Worm (Caenorhabditis elegans) whole organism, L2 larva: ENCODE results near the gene gdh-1.

ENCODE experiments used
- C34F6.9 ChIP-seq: fragments of 150-350 bp; optimal IDR thresholded peaks from 2 replicates; lab custom pipeline; 2014; ENCODE audit warnings: missing biosample characterization, missing genetic modification characterization
- F13H6.1 ChIP-seq: sonication (generic microtip); optimal IDR thresholded peaks from 2 replicates; lab custom pipeline; 2016; ENCODE audit warnings: missing genetic modification characterization, missing compliant biosample characterization
- alr-1 ChIP-seq: fragments of 150-350 bp; optimal IDR thresholded peaks from 2 replicates; lab custom pipeline; 2014; ENCODE audit warnings: missing biosample characterization, missing genetic modification characterization
- ama-1 ChIP-seq: fragments of 150-350 bp; optimal IDR thresholded peaks from 2 replicates; lab custom pipeline; 2018; ENCODE audit warnings: inconsistent platforms
- blmp-1 ChIP-seq: sonication (generic microtip); optimal IDR thresholded peaks from 2 replicates; lab custom pipeline; 2017; ENCODE audit warnings: missing genetic modification characterization, mild to moderate bottlenecking, missing compliant biosample characterization, antibody characterized with exemption, moderate library complexity; ENCODE audit not compliant: insufficient read depth
- ceh-16 ChIP-seq: fragments of 150-350 bp; optimal IDR thresholded peaks from 2 replicates; lab custom pipeline; 2014; ENCODE audit warnings: missing biosample characterization, missing genetic modification characterization
- crh-2 ChIP-seq: sonication (generic microtip); optimal IDR thresholded peaks from 2 replicates; lab custom pipeline; 2017; ENCODE audit warnings: missing biosample characterization, missing genetic modification characterization
- dmd-4 ChIP-seq: sonication (generic microtip); optimal IDR thresholded peaks from 2 replicates; lab custom pipeline; 2017; ENCODE audit warnings: missing biosample characterization, missing genetic modification characterization
- elt-1 ChIP-seq: fragments of 150-350 bp; optimal IDR thresholded peaks from 2 replicates; lab custom pipeline; 2014; ENCODE audit warnings: missing biosample characterization, missing genetic modification characterization
- elt-3 ChIP-seq: sonication (generic microtip); optimal IDR thresholded peaks from 2 replicates; lab custom pipeline; 2017; ENCODE audit warnings: missing biosample characterization, missing genetic modification characterization
- fos-1 ChIP-seq: fragments of 150-350 bp; optimal IDR thresholded peaks from 2 replicates; lab custom pipeline; 2014; ENCODE audit warnings: missing biosample characterization, missing genetic modification characterization
- gmeb-1 ChIP-seq: fragments of 150-350 bp; optimal IDR thresholded peaks from 2 replicates; lab custom pipeline; 2014; ENCODE audit warnings: missing biosample characterization, missing genetic modification characterization
- lin-13 ChIP-seq: fragments of 150-350 bp; optimal IDR thresholded peaks from 2 replicates; lab custom pipeline; 2014; ENCODE audit warnings: missing biosample characterization, missing genetic modification reagents, missing genetic modification characterization
- lin-39 ChIP-seq: fragments of 150-350 bp; optimal IDR thresholded peaks from 2 replicates; lab custom pipeline; 2014; ENCODE audit warnings: missing biosample characterization, missing genetic modification reagents, missing genetic modification characterization
- lsy-2 ChIP-seq, 2 experiments: fragments of 150-350 bp in 1 of 2; sonication (generic microtip) in 1 of 2; optimal IDR thresholded peaks; 2 replicates each; lab custom pipeline; 2014 to 2017; ENCODE audit warnings: missing biosample characterization in 2 of 2, missing genetic modification characterization in 2 of 2
- mdl-1 ChIP-seq, 2 experiments: fragments of 150-350 bp in 1 of 2; sonication (generic microtip) in 1 of 2; optimal IDR thresholded peaks; 2 replicates each; lab custom pipeline; 2017; ENCODE audit warnings: missing biosample characterization in 2 of 2, missing genetic modification characterization in 2 of 2
- nhr-11 ChIP-seq: fragments of 150-350 bp; optimal IDR thresholded peaks from 2 replicates; lab custom pipeline; 2014; ENCODE audit warnings: missing biosample characterization, missing genetic modification characterization
- nhr-12 ChIP-seq: fragments of 150-350 bp; optimal IDR thresholded peaks from 2 replicates; lab custom pipeline; 2014; ENCODE audit warnings: missing biosample characterization, missing genetic modification characterization
- nhr-129 ChIP-seq: fragments of 150-350 bp; optimal IDR thresholded peaks from 2 replicates; lab custom pipeline; 2014; ENCODE audit warnings: missing biosample characterization, missing genetic modification characterization
- nhr-21 ChIP-seq: fragments of 150-350 bp; optimal IDR thresholded peaks from 2 replicates; lab custom pipeline; 2014; ENCODE audit warnings: missing biosample characterization, missing genetic modification characterization
- nhr-23 ChIP-seq: fragments of 150-350 bp; optimal IDR thresholded peaks from 2 replicates; lab custom pipeline; 2014; ENCODE audit warnings: missing biosample characterization, missing genetic modification reagents, missing genetic modification characterization
- nhr-237 ChIP-seq: fragments of 150-350 bp; optimal IDR thresholded peaks from 2 replicates; lab custom pipeline; 2014; ENCODE audit warnings: missing biosample characterization, missing genetic modification characterization
- nhr-25 ChIP-seq: fragments of 150-350 bp; sonication (generic microtip); optimal IDR thresholded peaks from 3 replicates; lab custom pipeline; 2014; ENCODE audit warnings: missing biosample characterization, missing genetic modification characterization
- nhr-6 ChIP-seq: fragments of 150-350 bp; optimal IDR thresholded peaks from 2 replicates; lab custom pipeline; 2014; ENCODE audit warnings: missing biosample characterization, missing genetic modification characterization
- nhr-77 ChIP-seq: fragments of 150-350 bp; optimal IDR thresholded peaks from 2 replicates; lab custom pipeline; 2014; ENCODE audit warnings: missing biosample characterization, missing genetic modification characterization
- sem-4 ChIP-seq: fragments of 150-350 bp; optimal IDR thresholded peaks from 2 replicates; lab custom pipeline; 2014; ENCODE audit warnings: missing biosample characterization, missing genetic modification reagents, missing genetic modification characterization
- sma-3 ChIP-seq: sonication (generic microtip); optimal IDR thresholded peaks from 2 replicates; lab custom pipeline; 2016; ENCODE audit warnings: missing genetic modification reagents, missing genetic modification characterization, missing compliant biosample characterization
- sma-9 ChIP-seq, 2 experiments: fragments of 150-350 bp in 1 of 2; sonication (generic microtip) in 1 of 2; optimal IDR thresholded peaks; 2 replicates each; lab custom pipeline; 2014 to 2016; ENCODE audit warnings: missing genetic modification characterization in 2 of 2, mild to moderate bottlenecking in 1 of 2, missing biosample characterization in 1 of 2, missing compliant biosample characterization in 1 of 2, missing genetic modification reagents in 1 of 2, moderate library complexity in 1 of 2
- snpc-4 ChIP-seq: fragments of 150-350 bp; optimal IDR thresholded peaks from 2 replicates; lab custom pipeline; 2014; ENCODE audit warnings: missing biosample characterization, missing genetic modification characterization
- unc-55 ChIP-seq: fragments of 150-350 bp; sonication (generic microtip); optimal IDR thresholded peaks from 3 replicates; lab custom pipeline; 2014; ENCODE audit warnings: missing biosample characterization, missing genetic modification reagents, missing genetic modification characterization
- unc-62 ChIP-seq: fragments of 150-350 bp; optimal IDR thresholded peaks from 2 replicates; lab custom pipeline; 2014; ENCODE audit warnings: missing biosample characterization, missing genetic modification reagents, missing genetic modification characterization
- ztf-1 ChIP-seq: fragments of 200-800 bp; sonication (Bioruptor generic); conservative IDR thresholded peaks from 2 replicates; pipeline ENCODE4 v1.3.6; 2022; ENCODE audit warnings: missing genetic modification characterization, missing compliant biosample characterization
- ztf-4 ChIP-seq: fragments of 150-350 bp; optimal IDR thresholded peaks from 2 replicates; lab custom pipeline; 2014; ENCODE audit warnings: missing biosample characterization, missing genetic modification characterization

gdh-1 gene

ce11 chrIV:11952612-11953299, at the start of gene gdh-1:
Gene gdh-1 (plus strand): TSS chrIV:11953249.
- TF ChIP-seq gmeb-1 (tag; lab: Kevin White, UChicago) (peak; percentile 33), sma-3 (GFP tag; lab: Kevin White, UChicago) (peak; percentile 24), C34F6.9 (tag; lab: Kevin White, UChicago) (peak; percentile 52), snpc-4 (tag; lab: Kevin White, UChicago) (no peak), nhr-25 (tag; lab: Kevin White, UChicago) (peak; percentile 73), crh-2 (tag; lab: Kevin White, UChicago) (peak; percentile 59), ama-1 (lab: Kevin White, UChicago) (peak; percentile 56), blmp-1 (peak; percentile 44), mdl-1 (tag; optimal IDR thresholded peaks at IDR 0.05; lab: Kevin White, UChicago) (peak in 1 of 2 experiments; percentile 5), elt-1 (no peak), nhr-129 (peak; percentile 75), nhr-23 (tag; lab: Kevin White, UChicago) (no peak), fos-1 (tag; lab: Kevin White, UChicago) (peak; percentile 50), lsy-2 (tag; optimal IDR thresholded peaks at IDR 0.05; lab: Kevin White, UChicago) (peak; percentile 16), unc-55 (GFP tag; lab: Kevin White, UChicago) (peak; percentile 35), nhr-77 (tag; lab: Kevin White, UChicago) (no peak), unc-62 (GFP tag; lab: Kevin White, UChicago) (no peak), lin-13 (GFP tag; lab: Kevin White, UChicago) (peak; percentile 59), sma-9 (GFP tag; optimal IDR thresholded peaks at IDR 0.05; lab: Kevin White, UChicago) (peak; percentile 47), sma-9 (tag; optimal IDR thresholded peaks at IDR 0.05; lab: Kevin White, UChicago) (no peak), F13H6.1 (tag; lab: Kevin White, UChicago) (peak; percentile 48)

- TF ChIP-seq nhr-6 (tag; lab: Kevin White, UChicago) = no peak
- TF ChIP-seq fos-1 (tag; lab: Kevin White, UChicago) = no peak
- no peak for TF ChIP-seq snpc-4 (tag; lab: Kevin White, UChicago)
- no peak for TF ChIP-seq sem-4
- TF ChIP-seq ztf-1 (GFP tag; lab: Robert Waterston, UW) = no peak
- TF ChIP-seq C34F6.9 (tag; lab: Kevin White, UChicago) = no peak
- TF ChIP-seq crh-2 (tag; lab: Kevin White, UChicago) = no peak
- TF ChIP-seq alr-1 (tag; lab: Kevin White, UChicago) = no peak
- TF ChIP-seq nhr-21 (tag; lab: Kevin White, UChicago) = no peak
- TF ChIP-seq blmp-1 = no peak
- no peak for TF ChIP-seq sma-3 (GFP tag; lab: Kevin White, UChicago)
- TF ChIP-seq nhr-12 (tag; lab: Kevin White, UChicago) = no peak
- TF ChIP-seq sma-9 (GFP tag; optimal IDR thresholded peaks at IDR 0.05; lab: Kevin White, UChicago) = peak; percentile 6
- TF ChIP-seq sma-9 (tag; optimal IDR thresholded peaks at IDR 0.05; lab: Kevin White, UChicago) = no peak
- TF ChIP-seq elt-3 (tag; lab: Kevin White, UChicago) = no peak
- peak; percentile 56 for TF ChIP-seq elt-1
- TF ChIP-seq nhr-237 (tag; lab: Kevin White, UChicago) = no peak
- no peak for TF ChIP-seq lin-39 (tag; lab: Kevin White, UChicago)
- TF ChIP-seq dmd-4 (tag; lab: Kevin White, UChicago) = no peak
- no peak for TF ChIP-seq lsy-2 (tag; optimal IDR thresholded peaks at IDR 0.05; lab: Kevin White, UChicago)
- TF ChIP-seq nhr-11 (tag; lab: Kevin White, UChicago) = no peak
- TF ChIP-seq ztf-4 = no peak
- TF ChIP-seq ceh-16 = peak; percentile 58
Measured at ce11 chrIV:11903676-11904075, 49.4 kb upstream of the gdh-1 start.

- no peak for TF ChIP-seq alr-1 (tag; lab: Kevin White, UChicago)
- peak; percentile 61 for TF ChIP-seq elt-1
- no peak for TF ChIP-seq snpc-4 (tag; lab: Kevin White, UChicago)
- TF ChIP-seq ama-1 (lab: Kevin White, UChicago) = no peak
Measured at ce11 chrIV:11908733-11909132, 44.3 kb upstream of the gdh-1 start.

- TF ChIP-seq fos-1 (tag; lab: Kevin White, UChicago) = peak; percentile 43
- TF ChIP-seq nhr-12 (tag; lab: Kevin White, UChicago) = no peak
Measured at ce11 chrIV:11911723-11912122, 41.3 kb upstream of the gdh-1 start, which contains the start of gene VZK822L.2. Gene VZK822L.2 (plus strand): TSS chrIV:11912023.
